Worm (Caenorhabditis elegans) whole organism, L4 larva: ENCODE results near the gene oac-24.

Experiments
- F37D6.2 ChIP-seq: sonication (generic microtip); optimal IDR thresholded peaks from 2 replicates; lab custom pipeline; 2016; ENCODE audit warnings: mild to moderate bottlenecking, missing genetic modification characterization, missing compliant biosample characterization
- R02D3.7 ChIP-seq: fragments of 150-350 bp; sonication (generic microtip); optimal IDR thresholded peaks from 3 replicates; lab custom pipeline; 2014; ENCODE audit warnings: missing biosample characterization, missing genetic modification characterization
- ZK337.2 ChIP-seq: fragments of 200-800 bp; sonication (Bioruptor generic); IDR thresholded peaks from 2 replicates; pipeline ENCODE4 v1.3.6; 2022; ENCODE audit warnings: missing genetic modification reagents, missing genetic modification characterization, missing compliant biosample characterization
- aha-1 ChIP-seq: fragments of 150-350 bp; peaks from one replicate; lab custom pipeline; 2014; ENCODE audit warnings: missing biosample characterization, missing genetic modification characterization
- ama-1 ChIP-seq: fragments of 150-350 bp; optimal IDR thresholded peaks from 2 replicates; lab custom pipeline; 2014; ENCODE audit warnings: inconsistent platforms, mixed read lengths
- ceh-44 ChIP-seq: fragments of 200-800 bp; sonication (Bioruptor generic); IDR thresholded peaks from 2 replicates; pipeline ENCODE4 v1.3.6; 2022; ENCODE audit warnings: missing genetic modification reagents, missing genetic modification characterization, missing compliant biosample characterization
- ceh-62 ChIP-seq: sonication (generic microtip); optimal IDR thresholded peaks from 2 replicates; lab custom pipeline; 2017; ENCODE audit warnings: missing biosample characterization, missing genetic modification characterization
- cey-2 ChIP-seq: sonication (generic microtip); optimal IDR thresholded peaks from 3 replicates; lab custom pipeline; 2017; ENCODE audit warnings: missing genetic modification characterization, mild to moderate bottlenecking, missing compliant biosample characterization, antibody characterized with exemption, borderline replicate concordance; ENCODE audit not compliant: insufficient read depth
- daf-16 ChIP-seq, 3 experiments: sonication (generic microtip); optimal IDR thresholded peaks; 2 replicates each; lab custom pipeline; 2016 to 2017; ENCODE audit warnings: missing genetic modification characterization in 3 of 3, missing genetic modification reagents in 3 of 3, mild to moderate bottlenecking in 2 of 3, missing compliant biosample characterization in 2 of 3, missing biosample characterization in 1 of 3, moderate library complexity in 1 of 3
- dmd-6 ChIP-seq: fragments of 200-800 bp; sonication (Bioruptor generic); IDR thresholded peaks from 2 replicates; pipeline ENCODE4 v1.3.6; 2022; ENCODE audit warnings: missing genetic modification reagents, missing genetic modification characterization, missing compliant biosample characterization
- dve-1 ChIP-seq: sonication (generic microtip); optimal IDR thresholded peaks from 2 replicates; lab custom pipeline; 2017; ENCODE audit warnings: antibody characterized with exemption, mild to moderate bottlenecking, missing genetic modification characterization, missing compliant biosample characterization; ENCODE audit not compliant: insufficient read depth
- egl-43 ChIP-seq: fragments of 200-800 bp; sonication (Bioruptor generic); IDR thresholded peaks from 2 replicates; pipeline ENCODE4 v1.3.6; 2022; ENCODE audit warnings: missing genetic modification reagents, missing genetic modification characterization, missing compliant biosample characterization
- fos-1 ChIP-seq: fragments of 150-350 bp; optimal IDR thresholded peaks from 2 replicates; lab custom pipeline; 2014; ENCODE audit warnings: missing biosample characterization, missing genetic modification characterization
- hlh-11 ChIP-seq: fragments of 200-800 bp; sonication (Bioruptor generic); optimal IDR thresholded peaks from 2 replicates; lab custom pipeline; 2018; ENCODE audit warnings: mild to moderate bottlenecking, missing genetic modification characterization, missing compliant biosample characterization
- hlh-30 ChIP-seq: sonication (generic microtip); optimal IDR thresholded peaks from 2 replicates; lab custom pipeline; 2017; ENCODE audit warnings: antibody characterized with exemption, mild to moderate bottlenecking, missing genetic modification characterization, missing compliant biosample characterization; ENCODE audit not compliant: insufficient read depth
- hmg-1.1 ChIP-seq: fragments of 200-800 bp; sonication (Bioruptor generic); IDR thresholded peaks from 2 replicates; pipeline ENCODE4 v1.3.6; 2022; ENCODE audit warnings: missing genetic modification reagents, missing genetic modification characterization, missing compliant biosample characterization
- jun-1 ChIP-seq: fragments of 150-350 bp; optimal IDR thresholded peaks from 2 replicates; lab custom pipeline; 2014; ENCODE audit warnings: missing biosample characterization, missing genetic modification reagents, missing genetic modification characterization
- lin-1 ChIP-seq: fragments of 200-800 bp; sonication (Bioruptor generic); IDR thresholded peaks from 2 replicates; pipeline ENCODE4 v1.3.6; 2022; ENCODE audit warnings: missing genetic modification reagents, missing genetic modification characterization, missing compliant biosample characterization
- lin-13 ChIP-seq: fragments of 150-350 bp; optimal IDR thresholded peaks from 2 replicates; lab custom pipeline; 2014; ENCODE audit warnings: missing biosample characterization, missing genetic modification reagents, missing genetic modification characterization
- lin-38 ChIP-seq: fragments of 200-800 bp; sonication (Bioruptor generic); IDR thresholded peaks from 2 replicates; pipeline ENCODE4 v1.3.6; 2022; ENCODE audit warnings: missing genetic modification reagents, missing genetic modification characterization, missing compliant biosample characterization
- lir-3 ChIP-seq: sonication (generic microtip); optimal IDR thresholded peaks from 2 replicates; lab custom pipeline; 2016; ENCODE audit warnings: mild to moderate bottlenecking, missing genetic modification characterization, missing compliant biosample characterization
- lsy-2 ChIP-seq, 2 experiments: fragments of 150-350 bp in 1 of 2; sonication (generic microtip) in 1 of 2; optimal IDR thresholded peaks; 2 replicates each; lab custom pipeline; 2014 to 2017; ENCODE audit warnings: missing biosample characterization in 2 of 2, missing genetic modification characterization in 2 of 2
- mdl-1 ChIP-seq, 2 experiments: fragments of 150-350 bp in 1 of 2; sonication (generic microtip) in 1 of 2; optimal IDR thresholded peaks; 2 replicates each; lab custom pipeline; 2014 to 2017; ENCODE audit warnings: missing biosample characterization in 2 of 2, missing genetic modification characterization in 2 of 2
- mep-1 ChIP-seq: fragments of 150-350 bp; sonication (generic microtip); optimal IDR thresholded peaks from 3 replicates; lab custom pipeline; 2014; ENCODE audit warnings: missing biosample characterization, missing genetic modification characterization
- mxl-2 ChIP-seq: fragments of 200-800 bp; sonication (Bioruptor generic); conservative IDR thresholded peaks from 2 replicates; pipeline ENCODE4 v1.3.6; 2022; ENCODE audit warnings: missing genetic modification reagents, missing genetic modification characterization, missing compliant biosample characterization
- mxl-3 ChIP-seq: fragments of 200-800 bp; sonication (Bioruptor generic); optimal IDR thresholded peaks from 2 replicates; lab custom pipeline; 2018; ENCODE audit warnings: mild to moderate bottlenecking, missing genetic modification characterization, missing compliant biosample characterization
- nhr-102 ChIP-seq: sonication (generic microtip); optimal IDR thresholded peaks from 2 replicates; lab custom pipeline; 2016; ENCODE audit warnings: mild to moderate bottlenecking, missing genetic modification characterization, moderate library complexity, missing compliant biosample characterization
- nhr-11 ChIP-seq: fragments of 150-350 bp; optimal IDR thresholded peaks from 2 replicates; lab custom pipeline; 2014; ENCODE audit warnings: missing biosample characterization, missing genetic modification characterization
- nhr-111 ChIP-seq: fragments of 200-800 bp; sonication (Bioruptor generic); optimal IDR thresholded peaks from 2 replicates; lab custom pipeline; 2018; ENCODE audit warnings: mild to moderate bottlenecking, missing genetic modification characterization, missing compliant biosample characterization
- nhr-237 ChIP-seq: sonication (generic microtip); optimal IDR thresholded peaks from 2 replicates; lab custom pipeline; 2017; ENCODE audit warnings: missing biosample characterization, missing genetic modification characterization
- nhr-28 ChIP-seq: fragments of 150-350 bp; optimal IDR thresholded peaks from 2 replicates; lab custom pipeline; 2014; ENCODE audit warnings: missing biosample characterization, missing genetic modification characterization
- nhr-76 ChIP-seq: fragments of 150-350 bp; optimal IDR thresholded peaks from 2 replicates; lab custom pipeline; 2014; ENCODE audit warnings: missing biosample characterization, missing genetic modification characterization
- pqm-1 ChIP-seq: sonication (generic microtip); optimal IDR thresholded peaks from 2 replicates; lab custom pipeline; 2017; ENCODE audit warnings: missing biosample characterization, missing genetic modification characterization
- rbr-2 ChIP-seq: sonication (generic microtip); optimal IDR thresholded peaks from 2 replicates; lab custom pipeline; 2016; ENCODE audit warnings: missing genotype, missing genetic modification characterization, missing compliant biosample characterization
- spr-3 ChIP-seq: fragments of 200-800 bp; sonication (Bioruptor generic); optimal IDR thresholded peaks from 2 replicates; lab custom pipeline; 2018; ENCODE audit warnings: mild to moderate bottlenecking, missing genetic modification characterization, missing compliant biosample characterization
- tag-97 ChIP-seq: fragments of 200-800 bp; sonication (Bioruptor generic); IDR thresholded peaks from 2 replicates; pipeline ENCODE4 v1.3.6; 2022; ENCODE audit warnings: missing genetic modification characterization, missing compliant biosample characterization
- tra-1 ChIP-seq: fragments of 200-800 bp; sonication (Bioruptor generic); IDR thresholded peaks from 2 replicates; pipeline ENCODE4 v1.3.6; 2022; ENCODE audit warnings: missing genetic modification reagents, missing genetic modification characterization, missing compliant biosample characterization
- unc-62 ChIP-seq, 3 experiments: fragments of 150-350 bp in 1 of 3; sonication (generic microtip); optimal IDR thresholded peaks in 2 of 3; peaks in 1 of 3; 1 replicate in 1 of 3; 2 replicates in 2 of 3; lab custom pipeline; 2014 to 2017; ENCODE audit warnings: missing biosample characterization in 3 of 3, missing genetic modification characterization in 3 of 3, missing genetic modification reagents in 3 of 3, missing genotype in 1 of 3
- zip-2 ChIP-seq: fragments of 150-350 bp; optimal IDR thresholded peaks from 2 replicates; lab custom pipeline; 2014; ENCODE audit warnings: missing biosample characterization, missing genetic modification characterization

The oac-24 gene

ce11 chrV:4694466-4695092, 16.0 kb upstream of the oac-24 start:
- TF ChIP-seq mxl-3 (GFP tag; lab: Kevin White, UChicago) (no peak), lsy-2 (tag; optimal IDR thresholded peaks at IDR 0.05; lab: Kevin White, UChicago) (peak in 1 of 2 experiments; percentile 5), zip-2 (tag; lab: Kevin White, UChicago) (no peak), nhr-11 (tag; lab: Kevin White, UChicago) (peak; percentile 51), ama-1 (lab: Kevin White, UChicago) (peak; percentile 13), mep-1 (tag; lab: Kevin White, UChicago) (no peak), mdl-1 (tag; optimal IDR thresholded peaks at IDR 0.05; lab: Kevin White, UChicago) (peak in 1 of 2 experiments; percentile 21), hlh-30 (peak; percentile 38), nhr-111 (GFP tag; lab: Kevin White, UChicago) (no peak), unc-62 (GFP tag; optimal IDR thresholded peaks at IDR 0.05 in 1 of 2; lab: Kevin White, UChicago) (peak in 1 of 2 experiments; percentile 74), unc-62 (tag; optimal IDR thresholded peaks at IDR 0.05; lab: Kevin White, UChicago) (no peak), hlh-11 (tag; lab: Kevin White, UChicago) (peak; percentile 37)
- TF ChIP-seq, all 104 proteins: peak for 7

DNA sequence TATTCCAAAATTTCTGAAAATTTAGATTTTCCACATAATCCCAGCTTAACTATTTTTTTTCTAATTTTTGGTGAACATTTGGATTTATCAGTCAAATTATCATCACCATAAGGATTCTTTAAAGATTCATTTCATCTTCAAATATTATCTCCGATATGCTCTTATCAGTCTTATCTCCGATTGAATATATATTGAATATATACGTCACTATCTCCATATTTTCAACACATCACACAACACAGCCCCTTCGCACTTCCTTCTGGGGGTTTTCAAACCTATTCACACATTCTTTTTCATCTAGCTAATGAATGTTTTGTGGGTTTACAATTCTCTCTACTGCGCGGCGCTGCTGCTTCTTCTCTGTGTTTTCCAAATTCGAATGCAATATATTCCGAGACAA, 11.9 kb upstream of the oac-24 start:
- TF ChIP-seq dve-1 (tag; lab: Kevin White, UChicago) (no peak), jun-1 (no peak), ZK337.2 (GFP tag; lab: Robert Waterston, UW) (no peak), lin-13 (GFP tag; lab: Kevin White, UChicago) (no peak), ama-1 (lab: Kevin White, UChicago) (no peak), rbr-2 (tag; lab: Kevin White, UChicago) (no peak), lin-1 (GFP tag; lab: Robert Waterston, UW) (no peak)

DNA sequence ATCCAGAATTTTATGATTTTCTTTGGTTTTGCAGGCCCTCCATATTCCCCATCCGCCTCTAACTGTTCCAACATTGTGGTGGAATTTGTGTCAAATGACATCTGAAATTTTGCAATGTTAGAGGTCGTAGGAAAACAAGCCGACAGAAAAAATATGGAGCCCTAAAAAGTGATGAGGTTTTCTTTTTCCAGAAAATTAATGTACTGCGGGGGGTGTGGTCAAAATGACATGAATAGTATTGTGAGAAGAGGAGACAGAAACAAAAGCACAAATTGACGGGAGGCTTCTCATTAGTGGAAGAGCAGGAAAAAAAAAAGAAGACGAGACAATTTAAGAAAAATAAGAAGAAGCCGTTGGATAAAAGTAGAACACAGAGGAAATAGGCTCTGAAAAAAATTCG, 10.4 kb upstream of the oac-24 start, which contains the start of gene ZC266.1:
TSS of gene ZC266.1 (minus strand) at position 101 of the 400 bp plus-strand sequence.
- TF ChIP-seq ceh-44 (GFP tag; lab: Robert Waterston, UW), result no peak
- no peak for TF ChIP-seq hmg-1.1

ce11 chrV:4707646-4708045, 2.9 kb upstream of the oac-24 start:
- TF ChIP-seq tag-97 (no peak), lin-38 (GFP tag; lab: Robert Waterston, UW) (no peak), tra-1 (GFP tag; lab: Robert Waterston, UW) (no peak), lsy-2 (tag; optimal IDR thresholded peaks at IDR 0.05; lab: Kevin White, UChicago) (no peak), mdl-1 (tag; optimal IDR thresholded peaks at IDR 0.05; lab: Kevin White, UChicago) (no peak), nhr-237 (tag; lab: Kevin White, UChicago) (no peak), lin-13 (GFP tag; lab: Kevin White, UChicago) (no peak), cey-2 (tag; lab: Kevin White, UChicago) (no peak), nhr-102 (tag; lab: Kevin White, UChicago) (no peak), hlh-30 (no peak), spr-3 (GFP tag; lab: Kevin White, UChicago) (no peak), mxl-2 (no peak), nhr-76 (tag; lab: Kevin White, UChicago) (no peak), F37D6.2 (tag; lab: Kevin White, UChicago) (no peak), R02D3.7 (tag; lab: Kevin White, UChicago) (no peak), rbr-2 (tag; lab: Kevin White, UChicago) (no peak), egl-43 (GFP tag; lab: Robert Waterston, UW) (no peak)

DNA sequence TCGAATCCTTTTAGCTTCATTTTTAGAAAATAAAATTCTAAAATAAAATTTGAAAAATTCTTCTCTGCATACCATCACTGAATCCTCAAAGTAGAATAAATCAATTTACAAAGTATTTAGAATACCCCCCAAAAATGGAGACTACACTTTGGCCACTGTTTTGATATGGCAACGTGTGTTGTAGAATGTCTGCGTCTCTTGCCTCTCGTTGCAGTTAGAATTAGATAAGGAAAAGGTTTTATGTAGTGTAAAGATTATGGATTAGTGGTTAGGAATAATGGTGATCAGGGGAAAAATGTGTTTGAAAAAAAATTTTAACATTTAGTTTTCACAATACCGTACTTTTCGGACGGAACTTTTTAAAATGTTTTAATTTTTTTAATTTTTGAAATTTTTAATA, 9.4 kb downstream of the oac-24 start, which contains the start of gene prx-6:
TSS of gene prx-6 (minus strand) at position 129 of the 400 bp plus-strand sequence.
- TF ChIP-seq ceh-62 (tag; lab: Kevin White, UChicago) (no peak), mdl-1 (tag; optimal IDR thresholded peaks at IDR 0.05; lab: Kevin White, UChicago) (peak in 1 of 2 experiments; percentile 29), aha-1 (tag; lab: Kevin White, UChicago) (peak; percentile 61), lir-3 (no peak), pqm-1 (tag; lab: Kevin White, UChicago) (peak; percentile 56), nhr-28 (tag; lab: Kevin White, UChicago) (peak; percentile 92), daf-16 (GFP tag; optimal IDR thresholded peaks at IDR 0.05; lab: Kevin White, UChicago) (no peak), daf-16 (tag; optimal IDR thresholded peaks at IDR 0.05; lab: Kevin White, UChicago) (peak; percentile 35), dve-1 (tag; lab: Kevin White, UChicago) (peak; percentile 75), fos-1 (tag; lab: Kevin White, UChicago) (no peak), dmd-6 (GFP tag; lab: Robert Waterston, UW) (peak; percentile 50), mxl-3 (GFP tag; lab: Kevin White, UChicago) (peak; percentile 30)
